Worm (Caenorhabditis elegans) whole organism, L2 larva: ENCODE data around the gene ZK863.1.

Experiments used
- R02D3.7 ChIP-seq: fragments of 150-350 bp; optimal IDR thresholded peaks from 2 replicates; lab custom pipeline; 2014; ENCODE audit warnings: missing biosample characterization, missing genetic modification characterization
- alr-1 ChIP-seq: fragments of 150-350 bp; optimal IDR thresholded peaks from 2 replicates; lab custom pipeline; 2014; ENCODE audit warnings: missing biosample characterization, missing genetic modification characterization
- elt-1 ChIP-seq: fragments of 150-350 bp; optimal IDR thresholded peaks from 2 replicates; lab custom pipeline; 2014; ENCODE audit warnings: missing biosample characterization, missing genetic modification characterization
- gmeb-1 ChIP-seq: fragments of 150-350 bp; optimal IDR thresholded peaks from 2 replicates; lab custom pipeline; 2014; ENCODE audit warnings: missing biosample characterization, missing genetic modification characterization
- lin-11 ChIP-seq: fragments of 150-350 bp; sonication (generic microtip); optimal IDR thresholded peaks from 2 replicates; lab custom pipeline; 2014; ENCODE audit warnings: missing biosample characterization, missing genetic modification characterization, inconsistent platforms, mixed read lengths
- lin-13 ChIP-seq: fragments of 150-350 bp; optimal IDR thresholded peaks from 2 replicates; lab custom pipeline; 2014; ENCODE audit warnings: missing biosample characterization, missing genetic modification reagents, missing genetic modification characterization
- lin-39 ChIP-seq: fragments of 150-350 bp; optimal IDR thresholded peaks from 2 replicates; lab custom pipeline; 2014; ENCODE audit warnings: missing biosample characterization, missing genetic modification reagents, missing genetic modification characterization
- lsy-2 ChIP-seq, 2 experiments: fragments of 150-350 bp in 1 of 2; sonication (generic microtip) in 1 of 2; optimal IDR thresholded peaks; 2 replicates each; lab custom pipeline; 2014 to 2017; ENCODE audit warnings: missing biosample characterization in 2 of 2, missing genetic modification characterization in 2 of 2
- nhr-6 ChIP-seq: fragments of 150-350 bp; optimal IDR thresholded peaks from 2 replicates; lab custom pipeline; 2014; ENCODE audit warnings: missing biosample characterization, missing genetic modification characterization
- sma-3 ChIP-seq: sonication (generic microtip); optimal IDR thresholded peaks from 2 replicates; lab custom pipeline; 2016; ENCODE audit warnings: missing genetic modification reagents, missing genetic modification characterization, missing compliant biosample characterization
- snpc-4 ChIP-seq: fragments of 150-350 bp; optimal IDR thresholded peaks from 2 replicates; lab custom pipeline; 2014; ENCODE audit warnings: missing biosample characterization, missing genetic modification characterization
- zag-1 ChIP-seq: fragments of 150-350 bp; optimal IDR thresholded peaks from 2 replicates; lab custom pipeline; 2014; ENCODE audit warnings: missing biosample characterization, missing genetic modification characterization
- ztf-1 ChIP-seq: fragments of 200-800 bp; sonication (Bioruptor generic); conservative IDR thresholded peaks from 2 replicates; pipeline ENCODE4 v1.3.6; 2022; ENCODE audit warnings: missing genetic modification characterization, missing compliant biosample characterization

Gene ZK863.1

ce11 chrV:12120381-12120780, 49.6 kb downstream of the ZK863.1 start, which contains the start of gene C13C4.7:
TSS of gene C13C4.7 (minus strand) at chrV:12120481.
- TF ChIP-seq ztf-1 (GFP tag; lab: Robert Waterston, UW), result no peak
- TF ChIP-seq sma-3, result no peak
- no peak for TF ChIP-seq nhr-6
- TF ChIP-seq lin-39, result no peak
- no peak for TF ChIP-seq gmeb-1
- no peak for TF ChIP-seq snpc-4
- TF ChIP-seq lsy-2 (tag; optimal IDR thresholded peaks at IDR 0.05; lab: Kevin White, UChicago), result no peak
- TF ChIP-seq lin-11 (tag; lab: Kevin White, UChicago), result no peak
- TF ChIP-seq lin-13 (GFP tag; lab: Kevin White, UChicago), result no peak
- TF ChIP-seq alr-1 (tag; lab: Kevin White, UChicago), result no peak
- TF ChIP-seq R02D3.7 (tag; lab: Kevin White, UChicago), result no peak
- TF ChIP-seq elt-1 (tag; lab: Kevin White, UChicago), result no peak
- no peak for TF ChIP-seq zag-1 (tag; lab: Kevin White, UChicago)
- TF ChIP-seq, all 48 proteins: peak for 0
